Worm (Caenorhabditis elegans) whole organism, L4/young adult: Measurements from ENCODE around the gene K03B8.4.

Experiments used
- W03F9.2 ChIP-seq: fragments of 150-350 bp; optimal IDR thresholded peaks from 2 replicates; lab custom pipeline; 2014; ENCODE audit warnings: missing biosample characterization, missing genetic modification characterization
- him-1 ChIP-seq: sonication (generic microtip); optimal IDR thresholded peaks from 2 replicates; lab custom pipeline; 2016; ENCODE audit warnings: missing genotype, missing genetic modification reagents, missing genetic modification characterization, missing compliant biosample characterization

DNA sequence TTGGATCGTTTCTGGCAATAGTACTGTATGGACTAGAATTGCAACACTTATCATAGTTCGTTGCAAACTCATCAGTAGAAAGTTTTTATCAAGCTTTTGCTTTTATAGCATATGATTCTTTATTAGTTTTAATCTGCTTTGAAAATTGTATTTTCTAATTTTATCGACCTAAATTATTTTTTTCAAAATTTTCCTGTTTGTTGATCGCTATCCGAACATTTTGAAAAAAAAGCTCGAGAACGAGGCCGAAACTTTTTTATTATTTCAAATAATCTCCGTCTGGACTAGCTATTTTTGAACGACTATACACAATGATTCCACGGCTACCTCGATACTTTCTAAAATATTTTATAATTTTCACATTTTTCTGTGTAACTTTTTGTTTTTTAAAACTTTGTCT lies 8.5 kb downstream of the K03B8.4 start, which contains the start of gene F55C10.4:
- TF ChIP-seq him-1 (tag; lab: Kevin White, UChicago) (no peak), W03F9.2 (no peak)
